Worm (Caenorhabditis elegans): ENCODE results near the gene srx-134.

The srx-134 gene

DNA sequence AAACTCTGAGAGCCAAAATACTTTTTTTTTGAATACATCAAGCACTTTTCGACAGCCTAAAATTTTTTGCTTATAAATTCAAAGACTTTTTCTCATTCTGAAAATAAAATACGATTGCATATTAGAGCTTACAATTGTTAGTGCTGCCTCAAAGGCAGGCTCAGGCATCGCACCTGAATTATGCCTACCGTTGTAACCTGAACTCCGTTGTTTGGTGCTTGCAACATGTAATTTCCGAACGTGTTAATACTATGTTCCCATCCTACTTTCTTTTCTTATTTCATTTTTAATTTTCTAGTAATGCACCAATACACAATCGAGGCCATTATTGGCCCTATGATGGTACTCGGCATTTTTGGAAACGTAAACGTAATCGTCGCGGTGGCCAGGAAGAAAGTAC, 31.1 kb upstream of the srx-134 start, which contains the start of gene srsx-19:
Gene srsx-19, plus strand, starts transcription at position 301 of the 400 bp plus-strand sequence.
- TF ChIP-seq unc-62 (GFP tag; optimal IDR thresholded peaks at IDR 0.05) = no peak
- TF ChIP-seq ztf-28 (GFP tag; IDR thresholded peaks at IDR 0.05) = no peak
- TF ChIP-seq Y79H2A.3 (GFP tag; conservative IDR thresholded peaks at IDR 0.05) = no peak
- TF ChIP-seq pha-4 (tag; optimal IDR thresholded peaks at IDR 0.05) = no peak
- no peak for TF ChIP-seq ceh-91 (GFP tag; IDR thresholded peaks at IDR 0.05)
- no peak for TF ChIP-seq lin-40 (tag; optimal IDR thresholded peaks at IDR 0.05)
- TF ChIP-seq C17E4.6 (GFP tag; IDR thresholded peaks at IDR 0.05) = no peak

- TF ChIP-seq D2030.7 (GFP tag; IDR thresholded peaks at IDR 0.05) (peak; percentile 24; the same call in 1 of the 2 replicates), F33H1.4 (GFP tag; IDR thresholded peaks at IDR 0.05) (peak; percentile 73)
Measured at ce11 chrV:13882192-13882591, 25.9 kb upstream of the srx-134 start.

ce11 chrV:13880607-13881006, 24.3 kb upstream of the srx-134 start, which contains the start of gene T22G5.3:
TSS of gene T22G5.3 (plus strand) at chrV:13880907.
- TF ChIP-seq nhr-27 (tag; optimal IDR thresholded peaks at IDR 0.05) = no peak
- TF ChIP-seq ceh-40 (GFP tag; IDR thresholded peaks at IDR 0.05) = no peak
- TF ChIP-seq fkh-3 (tag; optimal IDR thresholded peaks at IDR 0.05) = no peak
- no peak for TF ChIP-seq snpc-4 (GFP tag; optimal IDR thresholded peaks at IDR 0.05)
- no peak for TF ChIP-seq snpc-4 (tag; optimal IDR thresholded peaks at IDR 0.05)
- TF ChIP-seq nhr-120 (GFP tag; IDR thresholded peaks at IDR 0.05) = no peak
- no peak for TF ChIP-seq Y67H2A.10 (GFP tag; conservative IDR thresholded peaks at IDR 0.05)
- no peak for TF ChIP-seq Y95B8A.8 (GFP tag; IDR thresholded peaks at IDR 0.05)
- no peak for TF ChIP-seq F57C9.4 (tag; optimal IDR thresholded peaks at IDR 0.05)
- TF ChIP-seq sptf-2 (GFP tag; optimal IDR thresholded peaks at IDR 0.05) = no peak
- TF ChIP-seq pha-4 (tag; optimal IDR thresholded peaks at IDR 0.05) = no peak
- no peak for TF ChIP-seq zfh-2 (GFP tag; conservative IDR thresholded peaks at IDR 0.05)

DNA sequence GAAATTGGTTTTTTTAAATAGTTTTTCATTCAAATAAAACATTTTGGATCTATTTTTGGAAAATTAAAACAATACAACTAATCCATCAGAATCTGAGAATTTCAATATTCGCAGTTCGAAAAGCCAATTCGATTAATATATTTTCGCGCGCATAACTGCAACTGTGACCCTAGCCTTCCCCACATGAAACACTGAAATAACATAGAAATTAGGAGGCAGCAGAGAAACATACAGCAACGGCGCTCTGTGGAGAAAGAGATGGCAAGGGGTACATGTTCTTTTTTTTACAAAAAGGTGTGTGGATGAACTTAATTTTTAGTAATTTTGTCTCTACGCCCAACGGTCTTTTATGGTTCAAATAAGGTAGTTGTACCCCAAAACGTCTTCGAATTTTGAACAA, 23.9 kb upstream of the srx-134 start:
- TF ChIP-seq hmg-1.2 (GFP tag; IDR thresholded peaks at IDR 0.05) = peak; percentile 71; the same call in 1 of the 2 replicates
- TF ChIP-seq C17E4.6 (GFP tag; IDR thresholded peaks at IDR 0.05) = no peak
- TF ChIP-seq nfya-2 (GFP tag; IDR thresholded peaks at IDR 0.05) = no peak
- no peak for TF ChIP-seq atf-7 (tag; optimal IDR thresholded peaks at IDR 0.05)
- TF ChIP-seq F55B11.4 (tag; optimal IDR thresholded peaks at IDR 0.05; ENCODE audit: borderline replicate concordance, insufficient read depth) = no peak
- TF ChIP-seq bed-2 (GFP tag; IDR thresholded peaks at IDR 0.05) = no peak
- no peak for TF ChIP-seq tbx-9 (tag; optimal IDR thresholded peaks at IDR 0.05; ENCODE audit: borderline replicate concordance)
- TF ChIP-seq ztf-28 (GFP tag; IDR thresholded peaks at IDR 0.05) = no peak
- 0 out of 2 replicates have a peak, but pooled peaks have one; percentile 8 for TF ChIP-seq mcd-1 (GFP tag; IDR thresholded peaks at IDR 0.05)
- no peak for TF ChIP-seq lin-26 (GFP tag; IDR thresholded peaks at IDR 0.05)

DNA sequence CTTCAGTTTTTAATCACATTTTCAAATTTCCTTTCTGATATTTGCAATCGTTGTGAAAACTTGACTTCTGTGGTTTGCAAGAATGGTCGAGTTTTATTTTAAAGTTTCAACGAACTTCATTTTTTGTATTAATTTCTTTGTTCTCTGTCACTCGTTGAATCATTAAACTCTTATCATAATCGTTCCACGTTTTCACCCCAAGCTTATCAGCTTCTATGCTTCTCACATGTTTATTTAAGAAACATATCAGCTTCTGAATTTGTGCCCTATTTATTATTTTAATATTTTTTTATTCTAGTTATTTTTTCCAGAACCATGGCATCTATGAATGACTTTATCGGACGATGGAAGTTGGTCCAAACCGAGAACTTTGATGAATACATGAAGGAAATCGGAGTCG, 23.0 kb upstream of the srx-134 start, which contains the start of gene lbp-7:
Gene lbp-7, plus strand, starts transcription at position 312 of the 400 bp plus-strand sequence.
- TF ChIP-seq nhr-80 (tag; optimal IDR thresholded peaks at IDR 0.05) (peak; percentile 61), nfyb-1 (GFP tag; IDR thresholded peaks at IDR 0.05) (no peak)

DNA sequence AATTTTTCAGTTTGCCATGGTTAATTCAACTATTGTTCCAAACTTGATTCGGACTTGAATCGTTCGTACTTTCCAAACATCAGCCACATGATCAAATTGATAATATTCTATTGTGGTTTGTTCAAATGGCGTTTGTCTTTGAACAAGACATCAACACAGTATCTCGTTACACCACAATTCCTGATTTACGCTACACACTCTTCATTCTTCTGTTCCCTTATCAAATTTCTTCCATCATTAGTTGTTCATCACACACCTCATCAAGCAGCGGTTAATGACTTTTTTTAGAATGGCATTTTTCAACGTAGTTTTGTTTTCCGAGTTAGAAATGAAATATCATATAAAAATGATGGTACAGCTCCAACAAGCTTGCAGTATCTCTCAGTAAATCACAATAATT, 21.9 kb upstream of the srx-134 start:
- TF ChIP-seq nhr-80 (tag; optimal IDR thresholded peaks at IDR 0.05) (peak; percentile 85), F37B4.10 (GFP tag; IDR thresholded peaks at IDR 0.05) (no peak), sdz-38 (tag; optimal IDR thresholded peaks at IDR 0.05) (no peak), lin-35 (GFP tag; optimal IDR thresholded peaks at IDR 0.05) (no peak)
